Worm (Caenorhabditis elegans): Measurements from ENCODE around the gene B0280.7.

DNA sequence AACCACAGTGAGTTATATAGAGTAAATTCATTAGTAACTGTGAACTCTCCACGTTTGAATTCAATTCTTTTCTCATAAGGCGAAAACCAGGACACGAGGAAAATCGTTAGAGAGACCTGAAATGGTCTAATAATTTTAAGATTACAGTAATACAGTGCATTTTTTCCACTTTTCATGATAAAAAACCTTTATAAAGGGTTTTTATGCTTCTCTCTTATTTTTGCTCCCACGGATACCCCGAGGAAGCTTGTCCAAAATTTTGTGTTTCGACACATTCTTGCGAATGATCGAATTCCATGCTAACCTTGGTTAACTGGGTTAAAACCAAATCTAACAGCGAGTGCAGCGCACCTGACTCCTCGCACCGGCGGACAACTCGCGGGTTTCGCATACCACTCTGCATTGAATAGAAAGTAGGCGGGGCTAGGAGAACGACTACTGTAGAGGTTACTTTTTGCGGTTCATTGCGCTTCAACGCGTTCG, 28.6 kb upstream of the B0280.7 start:
- TF ChIP-seq flt-1 (GFP tag; IDR thresholded peaks at IDR 0.05) (peak; percentile 63; the same call in 1 of the 2 replicates), klf-2 (GFP tag; conservative IDR thresholded peaks at IDR 0.05) (no peak), ref-1 (GFP tag; conservative IDR thresholded peaks at IDR 0.05) (no peak), T22C8.4 (GFP tag; IDR thresholded peaks at IDR 0.05) (no peak), med-1 (GFP tag; optimal IDR thresholded peaks at IDR 0.05; ENCODE audit: insufficient read depth) (no peak), ztf-29 (GFP tag; IDR thresholded peaks at IDR 0.05) (no peak), tab-1 (GFP tag; IDR thresholded peaks at IDR 0.05) (no peak)
